Worm (Caenorhabditis elegans) whole organism, mixed stage, embryonic: Measurements from ENCODE around the gene str-180.

Experiments
- M03D4.4 ChIP-seq: sonication (generic microtip); optimal IDR thresholded peaks from 2 replicates; lab custom pipeline; 2017; ENCODE audit warnings: mild to moderate bottlenecking, missing genetic modification characterization, missing compliant biosample characterization
- bed-3 ChIP-seq: fragments of 200-800 bp; sonication (Bioruptor generic); optimal IDR thresholded peaks from 3 replicates; lab custom pipeline; 2018; ENCODE audit warnings: mild to moderate bottlenecking, missing genetic modification characterization, moderate library complexity, missing compliant biosample characterization
- ceh-39 ChIP-seq: fragments of 150-350 bp; optimal IDR thresholded peaks from 2 replicates; lab custom pipeline; 2014; ENCODE audit warnings: missing biosample characterization, missing genetic modification characterization
- ceh-43 ChIP-seq: fragments of 200-800 bp; sonication (Bioruptor generic); optimal IDR thresholded peaks from 2 replicates; lab custom pipeline; 2018; ENCODE audit warnings: mild to moderate bottlenecking, missing genetic modification characterization, moderate library complexity, missing compliant biosample characterization
- ceh-83 ChIP-seq: fragments of 200-800 bp; sonication (Bioruptor generic); optimal IDR thresholded peaks from 2 replicates; lab custom pipeline; 2018; ENCODE audit warnings: mild to moderate bottlenecking, missing genetic modification characterization, missing compliant biosample characterization
- ces-1 ChIP-seq: fragments of 150-350 bp; optimal IDR thresholded peaks from 2 replicates; lab custom pipeline; 2014; ENCODE audit warnings: missing biosample characterization, missing genetic modification reagents, missing genetic modification characterization
- cnd-1 ChIP-seq: fragments of 200-800 bp; sonication (Bioruptor generic); optimal IDR thresholded peaks from 2 replicates; lab custom pipeline; 2018; ENCODE audit warnings: mild to moderate bottlenecking, missing genetic modification characterization, missing compliant biosample characterization
- drap-1 ChIP-seq: fragments of 200-800 bp; sonication (Bioruptor generic); optimal IDR thresholded peaks from 3 replicates; lab custom pipeline; 2018; ENCODE audit warnings: mild to moderate bottlenecking, missing genetic modification characterization, missing compliant biosample characterization
- elt-1 ChIP-seq: sonication (generic microtip); optimal IDR thresholded peaks from 2 replicates; lab custom pipeline; 2017; ENCODE audit warnings: missing genetic modification characterization, mild to moderate bottlenecking, missing compliant biosample characterization, antibody characterized with exemption, moderate library complexity, borderline replicate concordance; ENCODE audit not compliant: insufficient read depth
- flh-1 ChIP-seq: fragments of 200-800 bp; sonication (Bioruptor generic); optimal IDR thresholded peaks from 2 replicates; lab custom pipeline; 2018; ENCODE audit warnings: mild to moderate bottlenecking, missing genetic modification characterization, moderate library complexity, missing compliant biosample characterization
- ham-2 ChIP-seq: fragments of 200-800 bp; sonication (Bioruptor generic); optimal IDR thresholded peaks from 2 replicates; lab custom pipeline; 2018; ENCODE audit warnings: mild to moderate bottlenecking, missing genetic modification characterization, missing compliant biosample characterization
- lin-13 ChIP-seq: fragments of 150-350 bp; optimal IDR thresholded peaks from 2 replicates; lab custom pipeline; 2014; ENCODE audit warnings: missing biosample characterization, missing genetic modification characterization
- lin-32 ChIP-seq: fragments of 200-800 bp; sonication (Bioruptor generic); optimal IDR thresholded peaks from 2 replicates; lab custom pipeline; 2018; ENCODE audit warnings: mild to moderate bottlenecking, missing genetic modification characterization, missing compliant biosample characterization
- lsy-2 ChIP-seq: fragments of 150-350 bp; optimal IDR thresholded peaks from 2 replicates; lab custom pipeline; 2014; ENCODE audit warnings: missing biosample characterization, missing genetic modification characterization
- mab-5 ChIP-seq: fragments of 150-350 bp; optimal IDR thresholded peaks from 2 replicates; lab custom pipeline; 2014; ENCODE audit warnings: missing biosample characterization, missing genetic modification characterization
- mep-1 ChIP-seq: fragments of 150-350 bp; optimal IDR thresholded peaks from 2 replicates; lab custom pipeline; 2017; ENCODE audit warnings: missing biosample characterization, missing genetic modification reagents, missing genetic modification characterization, inconsistent platforms
- mls-2 ChIP-seq: sonication (generic microtip); optimal IDR thresholded peaks from 2 replicates; lab custom pipeline; 2016; ENCODE audit warnings: mild to moderate bottlenecking, missing genetic modification characterization, moderate library complexity, missing compliant biosample characterization
- nhr-2 ChIP-seq: fragments of 150-350 bp; optimal IDR thresholded peaks from 2 replicates; lab custom pipeline; 2014; ENCODE audit warnings: missing biosample characterization, missing genetic modification characterization
- nhr-28 ChIP-seq: fragments of 150-350 bp; optimal IDR thresholded peaks from 2 replicates; lab custom pipeline; 2014; ENCODE audit warnings: missing biosample characterization, missing genetic modification characterization
- nhr-76 ChIP-seq: sonication (generic microtip); optimal IDR thresholded peaks from 2 replicates; lab custom pipeline; 2017; ENCODE audit warnings: missing biosample characterization, missing genetic modification characterization
- pha-4 ChIP-seq: fragments of 150-350 bp; optimal IDR thresholded peaks from 2 replicates; lab custom pipeline; 2018; ENCODE audit warnings: missing biosample characterization, missing genetic modification reagents, missing genetic modification characterization
- sem-2 ChIP-seq: fragments of 200-800 bp; sonication (Bioruptor generic); optimal IDR thresholded peaks from 2 replicates; lab custom pipeline; 2018; ENCODE audit warnings: mild to moderate bottlenecking, missing genetic modification characterization, missing compliant biosample characterization
- snpc-4 ChIP-seq: fragments of 150-350 bp; optimal IDR thresholded peaks from 2 replicates; lab custom pipeline; 2014; ENCODE audit warnings: missing biosample characterization, missing genetic modification characterization
- sptf-1 ChIP-seq: sonication (generic microtip); optimal IDR thresholded peaks from 2 replicates; lab custom pipeline; 2017; ENCODE audit warnings: mild to moderate bottlenecking, missing genetic modification characterization, moderate library complexity, missing compliant biosample characterization
- tbx-8 ChIP-seq: fragments of 200-800 bp; sonication (Bioruptor generic); optimal IDR thresholded peaks from 2 replicates; lab custom pipeline; 2018; ENCODE audit warnings: mild to moderate bottlenecking, missing genetic modification characterization, moderate library complexity, missing compliant biosample characterization
- unc-120 ChIP-seq: sonication (generic microtip); optimal IDR thresholded peaks from 2 replicates; lab custom pipeline; 2017; ENCODE audit warnings: missing genetic modification characterization, missing compliant biosample characterization; ENCODE audit not compliant: poor library complexity, severe bottlenecking
- unc-39 ChIP-seq: fragments of 150-350 bp; optimal IDR thresholded peaks from 2 replicates; lab custom pipeline; 2014; ENCODE audit warnings: missing biosample characterization, missing genetic modification characterization
- zip-8 ChIP-seq: fragments of 150-350 bp; optimal IDR thresholded peaks from 2 replicates; lab custom pipeline; 2014; ENCODE audit warnings: missing biosample characterization, missing genetic modification characterization
- ztf-11 ChIP-seq: fragments of 150-350 bp; optimal IDR thresholded peaks from 2 replicates; lab custom pipeline; 2014; ENCODE audit warnings: missing biosample characterization, missing genetic modification characterization

str-180 gene

DNA sequence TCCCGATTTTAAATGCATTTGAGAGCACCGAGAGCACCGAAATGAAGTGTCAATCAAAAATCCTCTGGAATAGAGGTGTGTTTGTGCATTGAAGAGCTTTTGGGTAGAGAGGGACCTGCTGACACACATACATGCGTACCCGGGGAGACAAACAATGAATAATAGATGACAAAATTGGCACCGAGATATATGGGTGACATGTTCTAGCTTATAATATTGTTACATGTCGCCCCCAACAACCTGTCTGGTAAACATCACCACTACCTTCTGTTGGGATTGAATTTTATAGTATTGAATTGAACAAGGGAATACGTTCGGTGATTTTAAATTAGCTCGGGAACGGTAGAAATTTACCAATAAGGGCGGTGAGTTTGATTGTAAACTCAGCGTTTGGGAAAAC is 15.1 kb upstream of the str-180 start:
- no peak for TF ChIP-seq ceh-43 (GFP tag; lab: Kevin White, UChicago)
- TF ChIP-seq ces-1 (GFP tag; lab: Kevin White, UChicago): peak; percentile 10
- no peak for TF ChIP-seq ztf-11 (tag; lab: Kevin White, UChicago)

DNA sequence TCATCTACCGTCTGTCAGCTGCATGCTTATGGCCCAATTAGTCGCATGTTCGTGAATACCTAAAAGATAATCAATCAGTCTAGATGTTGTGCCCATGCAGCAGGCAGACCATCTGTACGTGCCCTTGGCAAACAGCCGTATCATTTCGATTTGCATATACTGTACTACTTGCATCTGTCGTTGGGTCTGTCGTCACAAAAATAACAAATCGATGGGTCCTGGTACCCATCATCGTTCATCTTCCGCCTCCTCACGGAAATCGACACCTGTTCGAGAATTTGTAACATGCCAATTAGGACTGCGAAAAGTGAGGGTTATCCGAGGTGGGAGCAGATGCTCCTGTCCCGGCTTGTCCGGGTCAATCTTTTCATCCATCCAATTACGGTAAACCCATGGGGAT is 14.6 kb upstream of the str-180 start:
- TF ChIP-seq lin-32 (GFP tag; lab: Kevin White, UChicago): peak; percentile 57
- peak; percentile 7 for TF ChIP-seq mep-1
- no peak for TF ChIP-seq ham-2 (GFP tag; lab: Kevin White, UChicago)
- TF ChIP-seq zip-8 (tag; lab: Kevin White, UChicago): no peak
- peak; percentile 44 for TF ChIP-seq cnd-1
- TF ChIP-seq nhr-2 (tag; lab: Kevin White, UChicago): peak; percentile 83

DNA sequence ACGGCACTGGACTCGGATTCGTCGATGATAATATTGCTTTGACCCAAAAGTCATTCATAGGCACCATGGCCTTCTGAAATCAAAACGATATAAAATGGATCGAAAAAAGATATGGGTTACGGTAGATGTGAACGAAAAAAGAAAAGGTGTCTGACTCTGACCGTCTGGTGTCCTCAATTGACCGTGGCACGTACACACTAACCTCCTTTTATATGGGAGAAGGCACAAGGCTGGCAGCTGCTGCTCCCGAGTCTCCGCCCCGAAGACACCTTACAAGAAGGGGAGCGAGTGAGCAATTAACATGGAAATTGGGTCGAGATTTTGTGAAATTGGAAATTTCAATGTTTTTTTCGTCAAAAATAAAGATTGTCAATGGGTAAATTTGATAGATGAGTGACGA is 12.9 kb upstream of the str-180 start, which contains the start of gene egl-46:
Gene egl-46, minus strand, starts transcription at position 73 of the 400 bp plus-strand sequence.
- TF ChIP-seq drap-1 (no peak), ztf-11 (tag; lab: Kevin White, UChicago) (no peak), cnd-1 (peak; percentile 33), nhr-2 (tag; lab: Kevin White, UChicago) (peak; percentile 86), elt-1 (tag; lab: Kevin White, UChicago) (no peak), lin-32 (GFP tag; lab: Kevin White, UChicago) (peak; percentile 54), ceh-39 (tag; lab: Kevin White, UChicago) (no peak), ham-2 (GFP tag; lab: Kevin White, UChicago) (no peak), unc-120 (tag; lab: Kevin White, UChicago) (no peak), lsy-2 (peak; percentile 8)

DNA sequence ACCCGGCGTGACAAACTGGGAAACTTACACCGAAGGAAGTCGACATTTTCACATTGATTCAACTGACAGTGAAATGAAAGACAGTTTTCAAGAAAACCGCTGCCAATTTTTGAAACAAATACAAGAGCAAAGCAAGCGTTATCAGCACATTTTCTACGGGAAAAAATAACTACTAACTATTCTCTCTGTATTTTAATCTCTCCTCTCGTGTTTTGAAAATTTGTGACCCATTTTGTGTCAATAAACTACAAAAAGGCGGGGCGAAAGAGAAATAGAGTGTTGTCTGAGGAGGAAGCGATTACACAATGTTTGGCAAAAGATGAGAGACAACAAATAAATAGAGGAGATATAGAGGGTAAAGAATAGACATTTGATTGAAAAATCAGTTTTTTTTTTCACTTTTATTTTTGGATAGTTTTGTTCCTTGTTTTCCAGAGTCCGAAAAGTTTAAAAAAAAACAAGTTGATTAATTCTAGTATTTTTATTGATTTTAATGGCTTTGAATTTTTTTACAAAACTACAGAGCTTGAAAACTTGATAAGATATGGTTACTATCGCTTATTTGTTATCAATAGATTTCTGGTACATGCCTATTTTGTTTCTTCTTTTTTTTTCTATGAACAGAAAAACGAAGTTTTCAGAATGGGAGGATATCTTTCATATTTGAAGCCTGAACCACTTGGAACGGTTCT is 7.7 kb upstream of the str-180 start, which contains the start of gene cest-34:
Gene cest-34, plus strand, starts transcription at position 642 of the 692 bp plus-strand sequence.
- no peak for TF ChIP-seq ces-1 (GFP tag; lab: Kevin White, UChicago)
- TF ChIP-seq lin-32 (GFP tag; lab: Kevin White, UChicago): no peak
- no peak for TF ChIP-seq cnd-1
- TF ChIP-seq mls-2 (tag; lab: Kevin White, UChicago): no peak
- no peak for TF ChIP-seq M03D4.4 (tag; lab: Kevin White, UChicago)
- no peak for TF ChIP-seq bed-3 (GFP tag; lab: Kevin White, UChicago)
- no peak for TF ChIP-seq mep-1
- no peak for TF ChIP-seq sem-2 (GFP tag; lab: Kevin White, UChicago)
- no peak for TF ChIP-seq ceh-83 (GFP tag; lab: Kevin White, UChicago)
- no peak for TF ChIP-seq nhr-76 (tag; lab: Kevin White, UChicago)
- no peak for TF ChIP-seq drap-1
- TF ChIP-seq mab-5: no peak
- TF ChIP-seq ztf-11 (tag; lab: Kevin White, UChicago): no peak
- TF ChIP-seq flh-1 (GFP tag; lab: Kevin White, UChicago): no peak
- TF ChIP-seq unc-39 (tag; lab: Kevin White, UChicago): no peak
- no peak for TF ChIP-seq nhr-28 (tag; lab: Kevin White, UChicago)
- TF ChIP-seq pha-4 (tag; lab: Kevin White, UChicago): no peak
- TF ChIP-seq snpc-4 (tag; lab: Kevin White, UChicago): no peak
- no peak for TF ChIP-seq unc-120 (tag; lab: Kevin White, UChicago)

- TF ChIP-seq lin-13 (tag; lab: Kevin White, UChicago) (no peak), lin-32 (GFP tag; lab: Kevin White, UChicago) (no peak), ces-1 (GFP tag; lab: Kevin White, UChicago) (no peak), nhr-2 (tag; lab: Kevin White, UChicago) (no peak), ham-2 (GFP tag; lab: Kevin White, UChicago) (no peak), M03D4.4 (tag; lab: Kevin White, UChicago) (no peak), sptf-1 (tag; lab: Kevin White, UChicago) (no peak), bed-3 (GFP tag; lab: Kevin White, UChicago) (no peak), elt-1 (tag; lab: Kevin White, UChicago) (no peak), flh-1 (GFP tag; lab: Kevin White, UChicago) (no peak), tbx-8 (GFP tag; lab: Kevin White, UChicago) (no peak), zip-8 (tag; lab: Kevin White, UChicago) (no peak)
These were observed 5.3 kb upstream of the str-180 start, which contains the start of gene cest-31 for ce11 chrV:6673967-6674366. TSS of gene cest-31 (plus strand) at chrV:6674267.
